Worm (Caenorhabditis elegans) whole organism, mixed stage, embryonic: Measurements from ENCODE around the gene F54H12.4.

Experiments used
- ces-1 ChIP-seq: fragments of 150-350 bp; optimal IDR thresholded peaks from 2 replicates; lab custom pipeline; 2014; ENCODE audit warnings: missing biosample characterization, missing genetic modification reagents, missing genetic modification characterization
- drap-1 ChIP-seq: fragments of 200-800 bp; sonication (Bioruptor generic); optimal IDR thresholded peaks from 3 replicates; lab custom pipeline; 2018; ENCODE audit warnings: mild to moderate bottlenecking, missing genetic modification characterization, missing compliant biosample characterization
- mab-5 ChIP-seq: fragments of 150-350 bp; optimal IDR thresholded peaks from 2 replicates; lab custom pipeline; 2014; ENCODE audit warnings: missing biosample characterization, missing genetic modification characterization
- mep-1 ChIP-seq: fragments of 150-350 bp; optimal IDR thresholded peaks from 2 replicates; lab custom pipeline; 2017; ENCODE audit warnings: missing biosample characterization, missing genetic modification reagents, missing genetic modification characterization, inconsistent platforms
- nhr-237 ChIP-seq: fragments of 150-350 bp; optimal IDR thresholded peaks from 2 replicates; lab custom pipeline; 2014; ENCODE audit warnings: missing biosample characterization, missing genetic modification characterization

DNA sequence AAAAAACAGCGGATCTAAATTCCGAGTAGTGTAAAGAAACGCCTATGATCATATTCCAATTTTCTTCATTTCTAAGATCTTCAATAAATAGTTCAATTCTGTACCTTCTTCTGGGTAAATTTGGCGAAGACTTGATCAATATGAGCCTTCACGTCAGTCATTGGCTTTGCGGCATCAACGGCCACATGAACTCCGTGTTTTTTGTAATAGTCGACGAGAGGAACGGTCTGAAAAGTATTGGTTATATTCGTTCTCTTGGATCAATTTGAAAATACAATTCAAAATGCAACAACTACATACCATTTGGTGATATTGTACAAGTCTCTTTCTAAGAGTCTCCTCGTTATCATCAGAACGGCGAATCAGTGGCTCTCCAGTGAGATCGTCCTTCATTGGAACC, 12.1 kb downstream of the F54H12.4 start:
- TF ChIP-seq mab-5 (tag; lab: Kevin White, UChicago) (no peak), ces-1 (GFP tag; lab: Kevin White, UChicago) (no peak), mep-1 (tag; lab: Kevin White, UChicago) (no peak), nhr-237 (tag; lab: Kevin White, UChicago) (no peak), drap-1 (GFP tag; lab: Kevin White, UChicago) (no peak)
